Worm (Caenorhabditis elegans): Measurements from ENCODE around the gene ldb-1.
A peak's percentile ranks its signal among the peaks of the same experiment; 100 is the strongest.

Gene ldb-1

ce11 chrX:11028617-11029016 lies at the start of gene ldb-1:
TSS of gene ldb-1 (plus strand) at chrX:11028917.
- no peak for TF ChIP-seq unc-120 (tag; optimal IDR thresholded peaks at IDR 0.05; ENCODE audit: poor library complexity, severe bottlenecking)
- TF ChIP-seq ham-2 (GFP tag; optimal IDR thresholded peaks at IDR 0.05): no peak
- no peak for TF ChIP-seq nhr-2 (tag; optimal IDR thresholded peaks at IDR 0.05)
- TF ChIP-seq flh-1 (GFP tag; optimal IDR thresholded peaks at IDR 0.05): no peak
- no peak for TF ChIP-seq nhr-28 (tag; optimal IDR thresholded peaks at IDR 0.05)
- no peak for TF ChIP-seq bed-3 (GFP tag; optimal IDR thresholded peaks at IDR 0.05)
- TF ChIP-seq mep-1 (tag; optimal IDR thresholded peaks at IDR 0.05): no peak
- no peak for TF ChIP-seq cnd-1 (tag; optimal IDR thresholded peaks at IDR 0.05)

ce11 chrX:10979186-10979585 lies 49.5 kb upstream of the ldb-1 start, which contains the start of gene pxn-2:
TSS of gene pxn-2 (minus strand) at chrX:10979286.
- TF ChIP-seq ces-1 (GFP tag; optimal IDR thresholded peaks at IDR 0.05) (peak; percentile 38), hlh-1 (tag; optimal IDR thresholded peaks at IDR 0.05) (no peak)

ce11 chrX:10981374-10981773 lies 47.3 kb upstream of the ldb-1 start:
- no peak for TF ChIP-seq ceh-39 (tag; optimal IDR thresholded peaks at IDR 0.05)
- no peak for TF ChIP-seq lsy-2 (tag; optimal IDR thresholded peaks at IDR 0.05)
- no peak for TF ChIP-seq zip-8 (tag; optimal IDR thresholded peaks at IDR 0.05)
- TF ChIP-seq unc-39 (tag; optimal IDR thresholded peaks at IDR 0.05): no peak
- TF ChIP-seq unc-120 (tag; optimal IDR thresholded peaks at IDR 0.05; ENCODE audit: poor library complexity, severe bottlenecking): no peak
- no peak for TF ChIP-seq lin-32 (GFP tag; optimal IDR thresholded peaks at IDR 0.05)
- no peak for TF ChIP-seq ham-2 (GFP tag; optimal IDR thresholded peaks at IDR 0.05)
- no peak for TF ChIP-seq nhr-237 (tag; optimal IDR thresholded peaks at IDR 0.05)
- TF ChIP-seq nhr-76 (tag; optimal IDR thresholded peaks at IDR 0.05): no peak
- TF ChIP-seq mls-2 (tag; optimal IDR thresholded peaks at IDR 0.05): no peak
- TF ChIP-seq blmp-1 (tag; optimal IDR thresholded peaks at IDR 0.05): no peak
- TF ChIP-seq elt-1 (tag; optimal IDR thresholded peaks at IDR 0.05; ENCODE audit: borderline replicate concordance, insufficient read depth): no peak
- TF ChIP-seq flh-1 (GFP tag; optimal IDR thresholded peaks at IDR 0.05): no peak
- no peak for TF ChIP-seq elt-3 (tag; optimal IDR thresholded peaks at IDR 0.05)
- no peak for TF ChIP-seq ceh-43 (GFP tag; optimal IDR thresholded peaks at IDR 0.05)

- no peak for TF ChIP-seq lin-13 (tag; optimal IDR thresholded peaks at IDR 0.05)
Measured at ce11 chrX:10982051-10982450, 46.7 kb upstream of the ldb-1 start, which contains the start of gene ver-4. TSS of gene ver-4 (plus strand) at chrX:10982351.

ce11 chrX:10989286-10989685 lies 39.4 kb upstream of the ldb-1 start:
- peak; percentile 76 for TF ChIP-seq hlh-1 (tag; optimal IDR thresholded peaks at IDR 0.05)
- peak; percentile 16 for TF ChIP-seq ceh-83 (GFP tag; optimal IDR thresholded peaks at IDR 0.05)
- no peak for TF ChIP-seq lsy-2 (tag; optimal IDR thresholded peaks at IDR 0.05)
- TF ChIP-seq nhr-2 (tag; optimal IDR thresholded peaks at IDR 0.05): peak; percentile 81
- TF ChIP-seq zip-8 (tag; optimal IDR thresholded peaks at IDR 0.05): peak; percentile 78
- TF ChIP-seq flh-1 (GFP tag; optimal IDR thresholded peaks at IDR 0.05): no peak

- TF ChIP-seq zip-8 (tag; optimal IDR thresholded peaks at IDR 0.05) (no peak), ceh-43 (GFP tag; optimal IDR thresholded peaks at IDR 0.05) (peak; percentile 23), M03D4.4 (tag; optimal IDR thresholded peaks at IDR 0.05) (peak; percentile 24), elt-1 (tag; optimal IDR thresholded peaks at IDR 0.05; ENCODE audit: borderline replicate concordance, insufficient read depth) (peak; percentile 3), pha-4 (tag; optimal IDR thresholded peaks at IDR 0.05) (peak; percentile 15), sptf-1 (tag; optimal IDR thresholded peaks at IDR 0.05) (peak; percentile 61), mls-2 (tag; optimal IDR thresholded peaks at IDR 0.05) (peak; percentile 75), elt-3 (tag; optimal IDR thresholded peaks at IDR 0.05) (peak; percentile 25), flh-1 (GFP tag; optimal IDR thresholded peaks at IDR 0.05) (no peak), nhr-2 (tag; optimal IDR thresholded peaks at IDR 0.05) (peak; percentile 96), ham-2 (GFP tag; optimal IDR thresholded peaks at IDR 0.05) (peak; percentile 84), hlh-1 (tag; optimal IDR thresholded peaks at IDR 0.05) (no peak), nhr-76 (tag; optimal IDR thresholded peaks at IDR 0.05) (no peak), unc-62 (GFP tag; optimal IDR thresholded peaks at IDR 0.05) (peak; percentile 8), cnd-1 (tag; optimal IDR thresholded peaks at IDR 0.05) (peak; percentile 28)
Measured at ce11 chrX:10990159-10990854, 38.4 kb upstream of the ldb-1 start.

Data from whole organism, mixed stage, embryonic.